Worm (Caenorhabditis elegans) whole organism, L4 larva: ENCODE results near the gene W01D2.1.
"Not testable (repeated sequence)": the region's sequence is repeated elsewhere in the genome, so short reads cannot be mapped to it uniquely, and the experiment has no call there.

Source experiments
- D1046.2 ChIP-seq: fragments of 200-800 bp; sonication (Bioruptor generic); IDR thresholded peaks from 2 replicates; pipeline ENCODE4 v1.3.6; 2022; ENCODE audit warnings: missing genetic modification characterization, missing compliant biosample characterization
- F10B5.3 ChIP-seq: sonication (generic microtip); optimal IDR thresholded peaks from 2 replicates; lab custom pipeline; 2016; ENCODE audit warnings: mild to moderate bottlenecking, missing genetic modification characterization, missing compliant biosample characterization
- F26F4.8 ChIP-seq: fragments of 200-800 bp; sonication (Bioruptor generic); conservative IDR thresholded peaks from 2 replicates; pipeline ENCODE4 v1.3.6; 2022; ENCODE audit warnings: missing genetic modification characterization, missing compliant biosample characterization
- F49E8.2 ChIP-seq: sonication (generic microtip); optimal IDR thresholded peaks from 2 replicates; lab custom pipeline; 2016; ENCODE audit warnings: missing compliant biosample characterization, mild to moderate bottlenecking, missing genetic modification characterization, borderline replicate concordance
- T20F7.1 ChIP-seq: fragments of 200-800 bp; sonication (Bioruptor generic); optimal IDR thresholded peaks from 2 replicates; lab custom pipeline; 2018; ENCODE audit warnings: mild to moderate bottlenecking, missing genetic modification characterization, missing compliant biosample characterization
- T26A8.4 ChIP-seq: fragments of 200-800 bp; sonication (Bioruptor generic); IDR thresholded peaks from 2 replicates; pipeline ENCODE4 v1.3.6; 2022; ENCODE audit warnings: missing genetic modification characterization, missing compliant biosample characterization
- Y105C5A.15 ChIP-seq: fragments of 200-800 bp; sonication (Bioruptor generic); IDR thresholded peaks from 2 replicates; pipeline ENCODE4 v1.3.6; 2022; ENCODE audit warnings: missing genetic modification characterization, missing compliant biosample characterization
- Y48G9A.11 ChIP-seq: fragments of 200-800 bp; sonication (Bioruptor generic); IDR thresholded peaks from 2 replicates; pipeline ENCODE4 v1.3.6; 2022; ENCODE audit warnings: missing genetic modification reagents, missing genetic modification characterization, missing compliant biosample characterization
- Y75B8A.6 ChIP-seq: fragments of 200-800 bp; sonication (Bioruptor generic); IDR thresholded peaks from 2 replicates; pipeline ENCODE4 v1.3.6; 2022; ENCODE audit warnings: missing genetic modification reagents, missing genetic modification characterization, missing compliant biosample characterization
- aha-1 ChIP-seq: fragments of 150-350 bp; peaks from one replicate; lab custom pipeline; 2014; ENCODE audit warnings: missing biosample characterization, missing genetic modification characterization
- arid-1 ChIP-seq: fragments of 200-800 bp; sonication (Bioruptor generic); conservative IDR thresholded peaks from 2 replicates; pipeline ENCODE4 v1.3.6; 2022; ENCODE audit warnings: missing genetic modification reagents, missing genetic modification characterization, missing compliant biosample characterization
- attf-4 ChIP-seq: sonication (generic microtip); optimal IDR thresholded peaks from 3 replicates; lab custom pipeline; 2017; ENCODE audit warnings: missing biosample characterization, missing genetic modification characterization
- ceh-28 ChIP-seq: fragments of 150-350 bp; optimal IDR thresholded peaks from 2 replicates; lab custom pipeline; 2014; ENCODE audit warnings: missing biosample characterization, missing genetic modification reagents, missing genetic modification characterization
- ceh-32 ChIP-seq: sonication (generic microtip); optimal IDR thresholded peaks from 2 replicates; lab custom pipeline; 2016; ENCODE audit warnings: mild to moderate bottlenecking, missing genetic modification characterization, missing compliant biosample characterization; ENCODE audit not compliant: poor library complexity
- ceh-44 ChIP-seq: fragments of 200-800 bp; sonication (Bioruptor generic); IDR thresholded peaks from 2 replicates; pipeline ENCODE4 v1.3.6; 2022; ENCODE audit warnings: missing genetic modification reagents, missing genetic modification characterization, missing compliant biosample characterization
- ces-1 ChIP-seq: fragments of 150-350 bp; sonication (generic microtip); optimal IDR thresholded peaks from 4 replicates; lab custom pipeline; 2014; ENCODE audit warnings: missing biosample characterization, missing genetic modification reagents, missing genetic modification characterization
- daf-12 ChIP-seq: fragments of 150-350 bp; optimal IDR thresholded peaks from 2 replicates; lab custom pipeline; 2014; ENCODE audit warnings: missing biosample characterization, missing genetic modification reagents, missing genetic modification characterization
- dmd-6 ChIP-seq: fragments of 200-800 bp; sonication (Bioruptor generic); IDR thresholded peaks from 2 replicates; pipeline ENCODE4 v1.3.6; 2022; ENCODE audit warnings: missing genetic modification reagents, missing genetic modification characterization, missing compliant biosample characterization
- egl-43 ChIP-seq: fragments of 200-800 bp; sonication (Bioruptor generic); IDR thresholded peaks from 2 replicates; pipeline ENCODE4 v1.3.6; 2022; ENCODE audit warnings: missing genetic modification reagents, missing genetic modification characterization, missing compliant biosample characterization
- fos-1 ChIP-seq: fragments of 150-350 bp; optimal IDR thresholded peaks from 2 replicates; lab custom pipeline; 2014; ENCODE audit warnings: missing biosample characterization, missing genetic modification characterization
- hmg-1.1 ChIP-seq: fragments of 200-800 bp; sonication (Bioruptor generic); IDR thresholded peaks from 2 replicates; pipeline ENCODE4 v1.3.6; 2022; ENCODE audit warnings: missing genetic modification reagents, missing genetic modification characterization, missing compliant biosample characterization
- lim-7 ChIP-seq: fragments of 200-800 bp; sonication (Bioruptor generic); IDR thresholded peaks from 2 replicates; pipeline ENCODE4 v1.3.6; 2022; ENCODE audit warnings: missing genetic modification characterization, missing compliant biosample characterization
- lin-1 ChIP-seq: fragments of 200-800 bp; sonication (Bioruptor generic); IDR thresholded peaks from 2 replicates; pipeline ENCODE4 v1.3.6; 2022; ENCODE audit warnings: missing genetic modification reagents, missing genetic modification characterization, missing compliant biosample characterization
- lin-13 ChIP-seq: fragments of 150-350 bp; optimal IDR thresholded peaks from 2 replicates; lab custom pipeline; 2014; ENCODE audit warnings: missing biosample characterization, missing genetic modification reagents, missing genetic modification characterization
- lin-38 ChIP-seq: fragments of 200-800 bp; sonication (Bioruptor generic); IDR thresholded peaks from 2 replicates; pipeline ENCODE4 v1.3.6; 2022; ENCODE audit warnings: missing genetic modification reagents, missing genetic modification characterization, missing compliant biosample characterization
- lin-39 ChIP-seq: fragments of 150-350 bp; optimal IDR thresholded peaks from 2 replicates; lab custom pipeline; 2014; ENCODE audit warnings: missing biosample characterization, missing genetic modification reagents, missing genetic modification characterization
- madf-5 ChIP-seq, 2 experiments: fragments of 200-800 bp; sonication (Bioruptor generic); IDR thresholded peaks; 2 replicates each; pipeline ENCODE4 v1.3.6; 2022; ENCODE audit warnings: missing compliant biosample characterization in 2 of 2, missing genetic modification characterization in 2 of 2
- mdt-29 ChIP-seq: fragments of 200-800 bp; sonication (Bioruptor generic); IDR thresholded peaks from 2 replicates; pipeline ENCODE4 v1.3.6; 2022; ENCODE audit warnings: missing genetic modification reagents, missing genetic modification characterization, missing compliant biosample characterization
- mes-2 ChIP-seq: sonication (generic microtip); optimal IDR thresholded peaks from 2 replicates; lab custom pipeline; 2016; ENCODE audit warnings: missing genotype, mild to moderate bottlenecking, missing genetic modification characterization, missing compliant biosample characterization; ENCODE audit not compliant: poor library complexity, severe bottlenecking
- mxl-3 ChIP-seq: fragments of 200-800 bp; sonication (Bioruptor generic); optimal IDR thresholded peaks from 2 replicates; lab custom pipeline; 2018; ENCODE audit warnings: mild to moderate bottlenecking, missing genetic modification characterization, missing compliant biosample characterization
- nhr-11 ChIP-seq: fragments of 150-350 bp; optimal IDR thresholded peaks from 2 replicates; lab custom pipeline; 2014; ENCODE audit warnings: missing biosample characterization, missing genetic modification characterization
- nhr-28 ChIP-seq: fragments of 150-350 bp; optimal IDR thresholded peaks from 2 replicates; lab custom pipeline; 2014; ENCODE audit warnings: missing biosample characterization, missing genetic modification characterization
- nhr-42 ChIP-seq: fragments of 200-800 bp; sonication (Bioruptor generic); IDR thresholded peaks from 2 replicates; pipeline ENCODE4 v1.3.6; 2022; ENCODE audit warnings: missing genetic modification characterization, missing compliant biosample characterization
- nhr-48 ChIP-seq: sonication (generic microtip); optimal IDR thresholded peaks from 2 replicates; lab custom pipeline; 2016; ENCODE audit warnings: mild to moderate bottlenecking, missing genetic modification characterization, missing compliant biosample characterization
- nhr-76 ChIP-seq: fragments of 150-350 bp; optimal IDR thresholded peaks from 2 replicates; lab custom pipeline; 2014; ENCODE audit warnings: missing biosample characterization, missing genetic modification characterization
- pha-4 ChIP-seq, 2 experiments: fragments of 150-350 bp in 1 of 2; fragments of 200-800 bp in 1 of 2; sonication (Bioruptor generic) in 1 of 2; IDR thresholded peaks in 1 of 2; optimal IDR thresholded peaks in 1 of 2; 2 replicates each; pipeline versions ENCODE4 v1.3.6 to Lab custom; 2014 to 2022; ENCODE audit warnings: missing genetic modification characterization in 2 of 2, missing genetic modification reagents in 2 of 2, missing biosample characterization in 1 of 2, missing compliant biosample characterization in 1 of 2
- rbr-2 ChIP-seq: sonication (generic microtip); optimal IDR thresholded peaks from 2 replicates; lab custom pipeline; 2016; ENCODE audit warnings: missing genotype, missing genetic modification characterization, missing compliant biosample characterization
- skn-1 ChIP-seq: fragments of 150-350 bp; optimal IDR thresholded peaks from 2 replicates; lab custom pipeline; 2014; ENCODE audit warnings: missing biosample characterization, missing genetic modification characterization
- snpc-4 ChIP-seq: fragments of 150-350 bp; optimal IDR thresholded peaks from 2 replicates; lab custom pipeline; 2014; ENCODE audit warnings: missing biosample characterization, missing genetic modification characterization
- spr-1 ChIP-seq: sonication (generic microtip); optimal IDR thresholded peaks from 2 replicates; lab custom pipeline; 2016; ENCODE audit warnings: mild to moderate bottlenecking, missing genetic modification characterization, missing compliant biosample characterization
- unc-130 ChIP-seq: sonication (generic microtip); optimal IDR thresholded peaks from 2 replicates; lab custom pipeline; 2016; ENCODE audit warnings: missing genetic modification reagents, missing genetic modification characterization, missing compliant biosample characterization
- vab-7 ChIP-seq: fragments of 200-800 bp; sonication (Bioruptor generic); IDR thresholded peaks from 2 replicates; pipeline ENCODE4 v1.3.6; 2022; ENCODE audit warnings: missing genetic modification reagents, missing genetic modification characterization, missing compliant biosample characterization
- zip-2 ChIP-seq: fragments of 150-350 bp; optimal IDR thresholded peaks from 2 replicates; lab custom pipeline; 2014; ENCODE audit warnings: missing biosample characterization, missing genetic modification characterization

Gene W01D2.1

DNA sequence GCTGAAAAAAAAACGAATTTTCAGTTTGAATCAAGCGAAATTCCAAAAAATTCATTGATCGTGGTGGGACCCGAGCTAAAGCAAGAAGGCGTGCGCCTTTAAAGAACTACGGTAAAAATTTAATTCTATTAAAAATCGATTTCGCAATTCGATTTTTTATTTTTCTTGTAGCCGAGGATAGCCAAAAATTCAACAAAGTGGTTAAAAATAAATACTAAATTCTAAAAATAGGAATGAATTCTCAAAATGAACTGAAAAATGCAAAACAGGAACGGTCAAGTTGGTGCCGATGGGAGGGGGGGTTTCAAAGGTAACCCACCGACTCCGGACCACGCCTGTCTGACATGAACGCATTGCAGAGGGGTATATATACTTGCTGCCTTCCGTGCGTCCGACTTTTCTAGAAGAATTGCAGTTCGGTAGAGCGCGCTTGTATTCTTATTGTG lies 14.2 kb upstream of the W01D2.1 start (continued):
- TF ChIP-seq attf-4 (tag; lab: Kevin White, UChicago) = no peak
- TF ChIP-seq ceh-44 (GFP tag; lab: Robert Waterston, UW) = peak; percentile 57; the same call in 1 of the 2 replicates
- TF ChIP-seq daf-12 (tag; lab: Kevin White, UChicago) = no peak
- TF ChIP-seq T26A8.4 (GFP tag; lab: Robert Waterston, UW) = peak; percentile 86
- peak; percentile 53; the same call in 1 of the 2 replicates for TF ChIP-seq Y48G9A.11 (GFP tag; lab: Robert Waterston, UW)
- peak; percentile 48 for TF ChIP-seq lin-13
- no peak for TF ChIP-seq nhr-76 (tag; lab: Kevin White, UChicago)
- TF ChIP-seq F49E8.2 (tag; lab: Kevin White, UChicago) = no peak
- no peak for TF ChIP-seq Y105C5A.15 (GFP tag; lab: Robert Waterston, UW)
- no peak for TF ChIP-seq ceh-32 (tag; lab: Kevin White, UChicago)
- peak; percentile 75 for TF ChIP-seq aha-1 (tag; lab: Kevin White, UChicago)
- peak; percentile 26 for TF ChIP-seq mxl-3 (GFP tag; lab: Kevin White, UChicago)
- no peak for TF ChIP-seq madf-5 (GFP tag; IDR thresholded peaks at IDR 0.05; lab: Robert Waterston, UW)

DNA sequence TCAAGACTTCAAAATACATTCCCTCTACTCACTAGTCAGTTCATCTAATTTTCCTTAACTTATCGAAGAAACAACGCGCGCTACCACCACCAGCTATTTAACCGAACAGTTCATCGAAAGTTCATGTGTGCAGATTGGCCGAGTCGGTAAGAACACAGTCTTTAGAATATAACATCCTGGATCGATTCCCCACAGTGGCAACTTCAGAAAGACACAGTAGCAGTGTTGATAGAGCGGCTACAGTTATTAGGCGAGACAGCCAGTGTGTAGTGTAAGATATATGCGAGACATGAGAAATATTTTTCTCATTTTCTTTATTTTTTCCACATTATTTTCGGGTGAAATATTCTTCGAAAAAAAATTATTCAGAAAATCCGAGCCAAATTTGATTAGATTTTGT lies 12.8 kb upstream of the W01D2.1 start:
- TF ChIP-seq Y75B8A.6 (GFP tag; lab: Robert Waterston, UW) (0 out of 2 replicates have a peak, but pooled peaks have one; percentile 32), egl-43 (GFP tag; lab: Robert Waterston, UW) (peak; percentile 58; the same call in 1 of the 2 replicates), arid-1 (peak; percentile 39; the same call in 1 of the 2 replicates), hmg-1.1 (GFP tag; lab: Robert Waterston, UW) (0 out of 2 replicates have a peak, but pooled peaks have one; percentile 17), madf-5 (GFP tag; IDR thresholded peaks at IDR 0.05; lab: Robert Waterston, UW) (0 out of 4 replicates have a peak, but pooled peaks of 1 of the 2 experiments have one; percentile 58), pha-4 (GFP tag; IDR thresholded peaks at IDR 0.05; lab: Robert Waterston, UW) (peak; percentile 46; the same call in 1 of the 2 replicates), vab-7 (GFP tag; lab: Robert Waterston, UW) (peak; percentile 57), mdt-29 (GFP tag; lab: Robert Waterston, UW) (0 out of 2 replicates have a peak, but pooled peaks have one; percentile 56), F26F4.8 (GFP tag; lab: Robert Waterston, UW) (0 out of 2 replicates have a peak, but pooled peaks have one; percentile 47), mes-2 (peak; percentile 21), Y48G9A.11 (GFP tag; lab: Robert Waterston, UW) (peak; percentile 9; the same call in 1 of the 2 replicates), lin-38 (peak; percentile 65), dmd-6 (GFP tag; lab: Robert Waterston, UW) (0 out of 2 replicates have a peak, but pooled peaks have one; percentile 8), lim-7 (GFP tag; lab: Robert Waterston, UW) (peak; percentile 11; the same call in 1 of the 2 replicates)
- not testable (repeated sequence) for TF ChIP-seq pha-4 (tag; optimal IDR thresholded peaks at IDR 0.05; lab: Kevin White, UChicago)

DNA sequence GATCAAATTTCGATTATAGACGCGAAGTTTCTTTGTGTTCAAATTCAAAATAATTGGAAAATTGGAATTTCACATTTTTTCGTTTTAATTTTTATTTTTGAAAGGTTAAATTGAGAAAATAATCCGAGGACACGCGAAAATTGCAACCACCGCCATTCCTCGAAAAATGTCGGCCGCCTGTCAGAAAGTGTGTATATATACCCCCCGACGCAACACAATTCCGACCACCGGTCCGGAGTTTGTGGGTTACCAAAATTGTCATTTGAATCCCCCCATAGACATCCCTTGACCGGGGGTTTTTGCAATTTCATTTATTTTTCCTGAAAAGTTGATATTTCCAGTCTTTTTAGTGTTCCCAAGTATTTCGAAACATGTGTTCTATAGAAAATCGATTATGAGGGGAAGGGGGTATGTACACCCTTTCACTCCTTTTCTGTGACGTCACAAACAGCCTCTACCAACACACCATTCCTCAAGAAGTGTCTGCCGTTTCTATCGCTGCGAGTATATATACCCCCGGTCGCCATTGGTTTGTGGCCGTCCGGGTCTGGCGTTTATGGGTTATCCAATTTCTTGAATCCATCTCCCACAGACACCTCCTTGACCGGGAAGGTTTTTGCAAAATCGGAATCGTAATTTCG lies 10.9 kb upstream of the W01D2.1 start, which contains the start of gene W01D2.3:
Gene W01D2.3, minus strand, starts transcription at position 51 of the 641 bp plus-strand sequence.
- TF ChIP-seq snpc-4 (tag; lab: Kevin White, UChicago) (peak; percentile 98), zip-2 (tag; lab: Kevin White, UChicago) (peak; percentile 67), nhr-42 (GFP tag; lab: Robert Waterston, UW) (peak; percentile 89), fos-1 (tag; lab: Kevin White, UChicago) (no peak), rbr-2 (peak; percentile 81), unc-130 (GFP tag; lab: Kevin White, UChicago) (no peak), nhr-48 (tag; lab: Kevin White, UChicago) (peak; percentile 78), lin-39 (tag; lab: Kevin White, UChicago) (no peak), D1046.2 (peak; percentile 71; the same call in 1 of the 2 replicates), T20F7.1 (GFP tag; lab: Kevin White, UChicago) (no peak), spr-1 (tag; lab: Kevin White, UChicago) (peak; percentile 94), nhr-28 (tag; lab: Kevin White, UChicago) (peak; percentile 1), F26F4.8 (GFP tag; lab: Robert Waterston, UW) (peak; percentile 4; the same call in 1 of the 2 replicates), Y75B8A.6 (GFP tag; lab: Robert Waterston, UW) (no peak), madf-5 (GFP tag; IDR thresholded peaks at IDR 0.05; lab: Robert Waterston, UW) (0 out of 4 replicates have a peak, but pooled peaks have one; percentile 42 to 56), nhr-76 (tag; lab: Kevin White, UChicago) (no peak), lin-1 (GFP tag; lab: Robert Waterston, UW) (peak; percentile 78), skn-1 (no peak), hmg-1.1 (GFP tag; lab: Robert Waterston, UW) (peak; percentile 87), ceh-28 (tag; lab: Kevin White, UChicago) (peak; percentile 35), egl-43 (GFP tag; lab: Robert Waterston, UW) (peak; percentile 67), ces-1 (GFP tag; lab: Kevin White, UChicago) (no peak), vab-7 (GFP tag; lab: Robert Waterston, UW) (peak; percentile 77), F10B5.3 (peak; percentile 61), aha-1 (tag; lab: Kevin White, UChicago) (peak; percentile 14), nhr-11 (tag; lab: Kevin White, UChicago) (no peak), mdt-29 (GFP tag; lab: Robert Waterston, UW) (0 out of 2 replicates have a peak, but pooled peaks have one; percentile 37), Y48G9A.11 (GFP tag; lab: Robert Waterston, UW) (peak; percentile 69)
